Fruit fly (Drosophila melanogaster): ENCODE measurements around the gene aly.
A peak's percentile ranks its signal among the peaks of the same experiment; 100 is the strongest.

Gene aly

dm6 chr3L:3058970-3059883 lies 32.9 kb upstream of the aly start (continued):
- TF ChIP-seq stwl (tag; optimal IDR thresholded peaks at IDR 0.05) (no peak), CG12391 (tag; optimal IDR thresholded peaks at IDR 0.05) (peak; percentile 36), hkb (optimal IDR thresholded peaks at IDR 0.05) (no peak), hkb (GFP tag; IDR thresholded peaks at IDR 0.05) (0 out of 2 replicates have a peak, but pooled peaks have one; percentile 15), CG10543 (GFP tag; optimal IDR thresholded peaks at IDR 0.05) (peak; percentile 20), usp (GFP tag; optimal IDR thresholded peaks at IDR 0.05) (no peak), CG31388 (GFP tag; optimal IDR thresholded peaks at IDR 0.05) (no peak), CG6272 (GFP tag; IDR thresholded peaks at IDR 0.05) (no peak), unpg (GFP tag; optimal IDR thresholded peaks at IDR 0.05) (peak; percentile 40), Camta (GFP tag; optimal IDR thresholded peaks at IDR 0.05) (no peak), CG12769 (tag; optimal IDR thresholded peaks at IDR 0.05) (peak; percentile 7), exex (tag; optimal IDR thresholded peaks at IDR 0.05) (peak; percentile 21), wor (GFP tag; IDR thresholded peaks at IDR 0.05) (no peak), emc (GFP tag; optimal IDR thresholded peaks at IDR 0.05) (no peak), Atf-2 (GFP tag; optimal IDR thresholded peaks at IDR 0.05) (no peak), CG34422 (GFP tag; IDR thresholded peaks at IDR 0.05) (no peak), CG4404 (GFP tag; IDR thresholded peaks at IDR 0.05) (no peak), h (optimal IDR thresholded peaks at IDR 0.05) (no peak)

DNA sequence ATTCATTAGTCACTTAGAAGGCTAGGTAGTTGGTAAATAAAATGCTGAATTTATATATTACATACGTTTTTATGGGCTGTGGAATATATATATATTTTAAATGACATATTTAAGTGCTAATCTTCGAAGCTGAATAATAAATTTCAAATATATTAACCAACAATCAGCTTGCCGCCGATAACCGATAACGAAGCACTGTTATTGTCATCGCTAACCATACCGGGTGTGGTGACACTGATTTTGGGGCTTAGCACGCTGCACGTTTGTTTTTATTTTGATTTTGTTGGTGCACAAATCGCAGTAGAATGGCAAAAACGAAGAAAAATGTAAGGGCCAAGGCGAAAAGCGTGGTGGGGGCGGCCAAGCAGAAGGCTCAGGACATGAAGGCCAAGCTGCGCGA lies 28.5 kb upstream of the aly start, which contains the start of gene CG16753:
Gene CG16753, plus strand, starts transcription at position 229 of the 400 bp plus-strand sequence.
- TF ChIP-seq E2f1 (GFP tag; IDR thresholded peaks at IDR 0.05) (no peak), CG10274 (GFP tag; optimal IDR thresholded peaks at IDR 0.05) (no peak), CG8359 (GFP tag; optimal IDR thresholded peaks at IDR 0.05; ENCODE audit: borderline replicate concordance) (no peak), CG17361 (GFP tag; IDR thresholded peaks at IDR 0.05) (no peak), tgo (GFP tag; IDR thresholded peaks at IDR 0.05) (no peak), CG6254 (GFP tag; optimal IDR thresholded peaks at IDR 0.05) (no peak), CG12391 (tag; optimal IDR thresholded peaks at IDR 0.05) (no peak), Dip2 (GFP tag; IDR thresholded peaks at IDR 0.05) (no peak), Aef1 (GFP tag; IDR thresholded peaks at IDR 0.05) (no peak), fd102C (GFP tag; optimal IDR thresholded peaks at IDR 0.05) (no peak), CG15479 (GFP tag; optimal IDR thresholded peaks at IDR 0.05) (no peak), da (GFP tag; optimal IDR thresholded peaks at IDR 0.05) (no peak), CrebB (tag; optimal IDR thresholded peaks at IDR 0.05) (no peak), CG11247 (GFP tag; IDR thresholded peaks at IDR 0.05) (no peak), mld (GFP tag; IDR thresholded peaks at IDR 0.05; ENCODE audit: partially characterized antibody) (peak; percentile 67; the same call in 1 of the 3 replicates), vfl (GFP tag; optimal IDR thresholded peaks at IDR 0.05) (no peak), CG11504 (tag; optimal IDR thresholded peaks at IDR 0.05) (no peak), chn (GFP tag; optimal IDR thresholded peaks at IDR 0.05) (no peak), Myb (GFP tag; optimal IDR thresholded peaks at IDR 0.05) (no peak), CG15514 (GFP tag; optimal IDR thresholded peaks at IDR 0.05) (no peak), CG6272 (GFP tag; IDR thresholded peaks at IDR 0.05) (no peak), CG34422 (GFP tag; IDR thresholded peaks at IDR 0.05) (no peak), bcd (GFP tag; optimal IDR thresholded peaks at IDR 0.05) (no peak), otp (GFP tag; IDR thresholded peaks at IDR 0.05) (peak; percentile 88), Sry-δ (GFP tag; optimal IDR thresholded peaks at IDR 0.05) (peak; percentile 79), NfI (GFP tag; optimal IDR thresholded peaks at IDR 0.05) (no peak), CG17612 (GFP tag; IDR thresholded peaks at IDR 0.05) (no peak), Bdp1 (GFP tag; optimal IDR thresholded peaks at IDR 0.05) (no peak), Ada2b (GFP tag; IDR thresholded peaks at IDR 0.05) (no peak), GATAe (GFP tag; conservative IDR thresholded peaks at IDR 0.05) (no peak), CG2202 (tag; optimal IDR thresholded peaks at IDR 0.05) (no peak), ci (GFP tag; IDR thresholded peaks at IDR 0.05) (0 out of 3 replicates have a peak, but pooled peaks have one; percentile 19), Doc3 (GFP tag; IDR thresholded peaks at IDR 0.05; ENCODE audit: partially characterized antibody) (peak; percentile 38; the same call in 1 of the 3 replicates), CG7963 (GFP tag; IDR thresholded peaks at IDR 0.05; ENCODE audit: partially characterized antibody) (peak; percentile 67)

Data from whole organism, embryonic.